Worm (Caenorhabditis elegans) whole organism, early embryonic: ENCODE results near the gene T11F9.22.

ENCODE experiments used
- B0310.2 ChIP-seq: sonication (generic microtip); optimal IDR thresholded peaks from 2 replicates; lab custom pipeline; 2016; ENCODE audit warnings: mild to moderate bottlenecking, missing genetic modification characterization, missing compliant biosample characterization
- ama-1 ChIP-seq: fragments of 150-350 bp; optimal IDR thresholded peaks from 2 replicates; lab custom pipeline; 2014
- ceh-13 ChIP-seq: fragments of 200-800 bp; sonication (Bioruptor generic); optimal IDR thresholded peaks from 2 replicates; lab custom pipeline; 2018; ENCODE audit warnings: mild to moderate bottlenecking, missing genetic modification characterization, missing compliant biosample characterization
- hmbx-1 ChIP-seq: sonication (generic microtip); optimal IDR thresholded peaks from 2 replicates; lab custom pipeline; 2016; ENCODE audit warnings: mild to moderate bottlenecking, missing genetic modification characterization, missing compliant biosample characterization
- hmg-4 ChIP-seq: fragments of 200-800 bp; sonication (Bioruptor generic); optimal IDR thresholded peaks from 2 replicates; lab custom pipeline; 2018; ENCODE audit warnings: mild to moderate bottlenecking, missing genetic modification characterization, missing compliant biosample characterization
- pes-1 ChIP-seq: fragments of 200-800 bp; sonication (Bioruptor generic); IDR thresholded peaks from 2 replicates; pipeline ENCODE4 v1.3.6; 2022; ENCODE audit warnings: missing genetic modification reagents, missing genetic modification characterization, missing compliant biosample characterization
- tra-4 ChIP-seq: sonication (generic microtip); optimal IDR thresholded peaks from 2 replicates; lab custom pipeline; 2017; ENCODE audit warnings: missing genetic modification characterization, missing compliant biosample characterization

DNA sequence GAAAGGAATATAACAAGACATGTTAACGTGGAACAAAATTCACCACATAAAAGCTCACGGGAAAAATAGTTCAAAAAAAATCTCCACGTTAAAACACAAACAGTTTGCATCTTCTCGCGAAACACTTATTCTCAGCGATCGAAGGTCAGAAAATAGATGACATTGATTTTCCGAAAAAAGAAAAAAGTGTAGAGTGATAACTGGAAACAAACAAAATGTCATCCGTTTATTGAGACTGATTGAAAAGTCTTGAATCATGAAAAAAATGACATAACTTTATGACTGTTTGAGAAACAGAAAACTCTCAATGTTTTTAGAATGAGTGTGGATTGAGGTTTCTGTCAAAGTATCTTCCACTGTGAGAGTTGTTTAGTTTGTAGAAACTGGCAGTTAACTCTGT lies 38.3 kb downstream of the T11F9.22 start, which contains the start of gene C55A6.4:
- TF ChIP-seq B0310.2 (no peak), tra-4 (no peak), pes-1 (GFP tag; lab: Robert Waterston, UW) (no peak), ceh-13 (GFP tag; lab: Kevin White, UChicago) (no peak), hmbx-1 (no peak), hmg-4 (GFP tag; lab: Kevin White, UChicago) (no peak), ama-1 (lab: Kevin White, UChicago) (no peak)
